Worm (Caenorhabditis elegans) whole organism, L1 larva: ENCODE measurements around the gene swip-10.

Experiments
- aly-2 ChIP-seq: fragments of 150-350 bp; optimal IDR thresholded peaks from 2 replicates; lab custom pipeline; 2014; ENCODE audit warnings: missing biosample characterization, missing genetic modification characterization
- ceh-8 ChIP-seq: fragments of 200-800 bp; sonication (Bioruptor generic); optimal IDR thresholded peaks from 2 replicates; lab custom pipeline; 2018; ENCODE audit warnings: mild to moderate bottlenecking, missing genetic modification characterization, moderate library complexity, missing compliant biosample characterization
- dpl-1 ChIP-seq, 3 experiments: fragments of 150-350 bp in 2 of 3; sonication (generic microtip) in 1 of 3; optimal IDR thresholded peaks; 2 replicates each; lab custom pipeline; 2014 to 2017; ENCODE audit warnings: missing biosample characterization in 3 of 3, missing genetic modification characterization in 3 of 3, missing genetic modification reagents in 3 of 3
- lin-14 ChIP-seq: fragments of 200-800 bp; sonication (Bioruptor generic); optimal IDR thresholded peaks from 2 replicates; lab custom pipeline; 2018; ENCODE audit warnings: mild to moderate bottlenecking, missing genetic modification characterization, moderate library complexity, missing compliant biosample characterization
- nhr-28 ChIP-seq: fragments of 150-350 bp; optimal IDR thresholded peaks from 2 replicates; lab custom pipeline; 2014; ENCODE audit warnings: missing biosample characterization, missing genetic modification characterization

DNA sequence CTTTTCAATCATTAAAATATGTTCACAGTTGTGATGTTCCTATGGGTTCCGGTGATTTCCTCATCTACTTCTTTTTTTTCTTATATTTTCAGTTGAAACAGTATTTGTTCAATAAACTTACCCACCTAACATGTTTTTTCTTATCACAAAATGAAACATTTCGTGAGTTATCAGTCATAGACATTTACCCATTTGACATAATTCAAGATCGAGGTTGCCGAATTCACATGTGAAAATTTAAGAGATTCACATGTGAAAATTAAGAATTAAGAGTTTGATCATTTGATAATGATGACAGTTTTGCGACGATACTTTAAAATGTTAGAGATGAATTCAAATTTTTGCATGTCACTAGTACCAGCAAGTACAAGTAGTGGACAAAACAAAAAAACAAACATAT is 10.6 kb downstream of the swip-10 start:
- no peak for TF ChIP-seq ceh-8 (GFP tag; lab: Kevin White, UChicago)
- no peak for TF ChIP-seq aly-2 (tag; lab: Kevin White, UChicago)
- TF ChIP-seq nhr-28 (tag; lab: Kevin White, UChicago): no peak
- TF ChIP-seq lin-14 (GFP tag; lab: Kevin White, UChicago): peak; percentile 4
- TF ChIP-seq dpl-1 (GFP tag; optimal IDR thresholded peaks at IDR 0.05; lab: Kevin White, UChicago): no peak
